Worm (Caenorhabditis elegans) whole organism, L2 larva: Measurements from ENCODE around the gene prmt-5.

Experiments
- ama-1 ChIP-seq: fragments of 150-350 bp; optimal IDR thresholded peaks from 2 replicates; lab custom pipeline; 2018; ENCODE audit warnings: inconsistent platforms
- egl-27 ChIP-seq: sonication (generic microtip); optimal IDR thresholded peaks from 3 replicates; lab custom pipeline; 2017; ENCODE audit warnings: missing biosample characterization, missing genetic modification reagents, missing genetic modification characterization
- lin-13 ChIP-seq: fragments of 150-350 bp; optimal IDR thresholded peaks from 2 replicates; lab custom pipeline; 2014; ENCODE audit warnings: missing biosample characterization, missing genetic modification reagents, missing genetic modification characterization
- lin-39 ChIP-seq: fragments of 150-350 bp; optimal IDR thresholded peaks from 2 replicates; lab custom pipeline; 2014; ENCODE audit warnings: missing biosample characterization, missing genetic modification reagents, missing genetic modification characterization
- snpc-4 ChIP-seq: fragments of 150-350 bp; optimal IDR thresholded peaks from 2 replicates; lab custom pipeline; 2014; ENCODE audit warnings: missing biosample characterization, missing genetic modification characterization
- ztf-1 ChIP-seq: fragments of 200-800 bp; sonication (Bioruptor generic); conservative IDR thresholded peaks from 2 replicates; pipeline ENCODE4 v1.3.6; 2022; ENCODE audit warnings: missing genetic modification characterization, missing compliant biosample characterization

ce11 chrIII:5222777-5223176, 7.6 kb upstream of the prmt-5 start:
- no peak for TF ChIP-seq lin-13 (GFP tag; lab: Kevin White, UChicago)
- TF ChIP-seq ztf-1: no peak
- TF ChIP-seq lin-39 (tag; lab: Kevin White, UChicago): no peak
- no peak for TF ChIP-seq egl-27 (tag; lab: Kevin White, UChicago)
- no peak for TF ChIP-seq ama-1 (lab: Kevin White, UChicago)
- no peak for TF ChIP-seq snpc-4 (tag; lab: Kevin White, UChicago)
